Fruit fly (Drosophila melanogaster) whole organism, prepupa: ENCODE results near the gene scf.

ENCODE experiments used
- Blimp-1 ChIP-seq: fragments of 200-800 bp; sonication (Bioruptor generic); optimal IDR thresholded peaks from 3 replicates; lab custom pipeline; 2017; ENCODE audit warnings: missing biosample characterization, missing genetic modification characterization, mild to moderate bottlenecking, moderate library complexity, missing genetic modification reagents
- CG10631 ChIP-seq: fragments of 200-800 bp; sonication (Bioruptor generic); optimal IDR thresholded peaks from 2 replicates; lab custom pipeline; 2016; ENCODE audit warnings: missing biosample characterization, missing genetic modification characterization
- CG10669 ChIP-seq: fragments of 200-800 bp; sonication (Bioruptor generic); optimal IDR thresholded peaks from 3 replicates; lab custom pipeline; 2018; ENCODE audit warnings: missing biosample characterization, mild to moderate bottlenecking, missing genetic modification characterization, moderate library complexity
- CG11294 ChIP-seq: fragments of 200-800 bp; sonication (Bioruptor generic); IDR thresholded peaks from 2 replicates; pipeline ENCODE4 v1.3.6; 2022; ENCODE audit warnings: missing biosample characterization, missing genetic modification characterization
- CG11762 ChIP-seq: fragments of 200-800 bp; sonication (Bioruptor generic); optimal IDR thresholded peaks from 3 replicates; lab custom pipeline; 2016; ENCODE audit warnings: missing biosample characterization, missing genetic modification characterization; ENCODE audit not compliant: insufficient read depth
- CG11902 ChIP-seq: fragments of 200-800 bp; sonication (Bioruptor generic); optimal IDR thresholded peaks from 3 replicates; lab custom pipeline; 2016; ENCODE audit warnings: missing biosample characterization, missing genetic modification characterization
- CG15336 ChIP-seq: fragments of 200-800 bp; sonication (Bioruptor generic); IDR thresholded peaks from 2 replicates; pipeline ENCODE4 v1.3.6; 2022; ENCODE audit warnings: missing biosample characterization, missing genetic modification characterization
- CG1621 ChIP-seq: fragments of 200-800 bp; sonication (Bioruptor generic); optimal IDR thresholded peaks from 3 replicates; lab custom pipeline; 2018; ENCODE audit warnings: missing biosample characterization, mild to moderate bottlenecking, missing genetic modification characterization
- CG16779 ChIP-seq: fragments of 200-800 bp; sonication (Bioruptor generic); optimal IDR thresholded peaks from 3 replicates; lab custom pipeline; 2017; ENCODE audit warnings: missing biosample characterization, mild to moderate bottlenecking, missing genetic modification characterization
- CG31627 ChIP-seq: fragments of 200-800 bp; sonication (Bioruptor generic); optimal IDR thresholded peaks from 3 replicates; lab custom pipeline; 2016; ENCODE audit warnings: missing biosample characterization, missing genetic modification characterization
- CG32006 ChIP-seq: fragments of 200-800 bp; sonication (Bioruptor generic); optimal IDR thresholded peaks from 3 replicates; lab custom pipeline; 2017; ENCODE audit warnings: missing biosample characterization, mild to moderate bottlenecking, missing genetic modification characterization
- CG34406 ChIP-seq: fragments of 200-800 bp; sonication (Bioruptor generic); optimal IDR thresholded peaks from 3 replicates; lab custom pipeline; 2016; ENCODE audit warnings: missing biosample characterization, missing genetic modification characterization
- CG3919 ChIP-seq: fragments of 200-800 bp; sonication (Bioruptor generic); optimal IDR thresholded peaks from 3 replicates; lab custom pipeline; 2016; ENCODE audit warnings: missing biosample characterization, missing genetic modification characterization
- CG6276 ChIP-seq: fragments of 200-800 bp; sonication (Bioruptor generic); optimal IDR thresholded peaks from 2 replicates; lab custom pipeline; 2017; ENCODE audit warnings: missing biosample characterization, mild to moderate bottlenecking, missing genetic modification characterization
- CG6792 ChIP-seq: fragments of 200-800 bp; sonication (Bioruptor generic); optimal IDR thresholded peaks from 3 replicates; lab custom pipeline; 2016; ENCODE audit warnings: missing biosample characterization, missing genetic modification characterization
- CG6808 ChIP-seq: fragments of 200-800 bp; sonication (Bioruptor generic); optimal IDR thresholded peaks from 3 replicates; lab custom pipeline; 2017; ENCODE audit warnings: missing biosample characterization, missing genetic modification characterization, mild to moderate bottlenecking, moderate library complexity, missing genetic modification reagents
- CG6854 ChIP-seq: fragments of 200-800 bp; sonication (Bioruptor generic); optimal IDR thresholded peaks from 2 replicates; lab custom pipeline; 2017; ENCODE audit warnings: missing biosample characterization, mild to moderate bottlenecking, missing genetic modification characterization
- CG8119 ChIP-seq: fragments of 200-800 bp; sonication (Bioruptor generic); IDR thresholded peaks from 3 replicates; pipeline ENCODE4 v1.3.6; 2022; ENCODE audit warnings: missing biosample characterization, missing genetic modification characterization
- CG8319 ChIP-seq: fragments of 200-800 bp; sonication (Bioruptor generic); optimal IDR thresholded peaks from 3 replicates; lab custom pipeline; 2016; ENCODE audit warnings: missing biosample characterization, missing genetic modification characterization
- CG9139 ChIP-seq: fragments of 200-800 bp; sonication (Bioruptor generic); optimal IDR thresholded peaks from 3 replicates; lab custom pipeline; 2017; ENCODE audit warnings: missing biosample characterization, mild to moderate bottlenecking, missing genetic modification characterization
- Eip75B ChIP-seq: fragments of 200-800 bp; sonication (Bioruptor generic); optimal IDR thresholded peaks from 3 replicates; lab custom pipeline; 2016; ENCODE audit warnings: missing biosample characterization, missing genetic modification characterization
- Eip78C ChIP-seq: fragments of 200-800 bp; sonication (Bioruptor generic); peaks from one replicate; lab custom pipeline; 2016; ENCODE audit warnings: missing biosample characterization, missing genetic modification characterization
- Eip93F ChIP-seq: fragments of 200-800 bp; sonication (Bioruptor generic); optimal IDR thresholded peaks from 2 replicates; lab custom pipeline; 2016; ENCODE audit warnings: missing biosample characterization, mild to moderate bottlenecking, missing genetic modification characterization
- Ets21C ChIP-seq: fragments of 200-800 bp; sonication (Bioruptor generic); optimal IDR thresholded peaks from 3 replicates; lab custom pipeline; 2016; ENCODE audit warnings: missing biosample characterization, missing genetic modification characterization
- Ets96B ChIP-seq: fragments of 200-800 bp; optimal IDR thresholded peaks from 2 replicates; lab custom pipeline; 2019; ENCODE audit warnings: missing biosample characterization, mild to moderate bottlenecking, missing genetic modification characterization, moderate library complexity
- Gug ChIP-seq: fragments of 200-800 bp; sonication (Bioruptor generic); IDR thresholded peaks from 2 replicates; pipeline ENCODE4 v1.3.6; 2022; ENCODE audit warnings: missing biosample characterization, missing genetic modification characterization
- Hr38 ChIP-seq: sonication (Bioruptor generic); optimal IDR thresholded peaks from 2 replicates; lab custom pipeline; 2016; ENCODE audit warnings: missing biosample characterization, missing genetic modification characterization
- Hr39 ChIP-seq: fragments of 200-800 bp; sonication (Bioruptor generic); optimal IDR thresholded peaks from 2 replicates; lab custom pipeline; 2016; ENCODE audit warnings: missing biosample characterization, missing genetic modification characterization
- Hr4 ChIP-seq: fragments of 200-800 bp; sonication (Bioruptor generic); optimal IDR thresholded peaks from 3 replicates; lab custom pipeline; 2016; ENCODE audit warnings: missing biosample characterization, missing genetic modification characterization
- Lpt ChIP-seq: fragments of 200-800 bp; sonication (Bioruptor generic); optimal IDR thresholded peaks from 3 replicates; lab custom pipeline; 2016; ENCODE audit warnings: missing biosample characterization, missing genetic modification characterization
- Met ChIP-seq: fragments of 200-800 bp; sonication (Bioruptor generic); optimal IDR thresholded peaks from 3 replicates; lab custom pipeline; 2016; ENCODE audit warnings: missing biosample characterization, missing genetic modification characterization
- OdsH ChIP-seq: fragments of 200-800 bp; sonication (Bioruptor generic); optimal IDR thresholded peaks from 3 replicates; lab custom pipeline; 2016; ENCODE audit warnings: missing biosample characterization, missing genetic modification characterization
- Smox ChIP-seq: fragments of 200-800 bp; sonication (Bioruptor generic); optimal IDR thresholded peaks from 3 replicates; lab custom pipeline; 2016; ENCODE audit warnings: missing biosample characterization, missing genetic modification characterization
- Sox102F ChIP-seq: fragments of 200-800 bp; sonication (Bioruptor generic); optimal IDR thresholded peaks from 2 replicates; lab custom pipeline; 2016; ENCODE audit warnings: missing biosample characterization, mild to moderate bottlenecking, missing genetic modification characterization
- Sox14 ChIP-seq: fragments of 200-800 bp; sonication (Bioruptor generic); optimal IDR thresholded peaks from 3 replicates; lab custom pipeline; 2016; ENCODE audit warnings: missing biosample characterization, missing genetic modification characterization
- acj6 ChIP-seq: fragments of 200-800 bp; sonication (Bioruptor generic); optimal IDR thresholded peaks from 3 replicates; lab custom pipeline; 2016; ENCODE audit warnings: missing biosample characterization, missing genetic modification characterization
- cyc ChIP-seq: fragments of 200-800 bp; sonication (Bioruptor generic); optimal IDR thresholded peaks from 3 replicates; lab custom pipeline; 2016; ENCODE audit warnings: missing biosample characterization, missing genetic modification characterization
- dac ChIP-seq: fragments of 200-800 bp; sonication (Bioruptor generic); optimal IDR thresholded peaks from 2 replicates; lab custom pipeline; 2017; ENCODE audit warnings: missing biosample characterization, mild to moderate bottlenecking, missing genetic modification characterization
- dsx ChIP-seq: fragments of 200-800 bp; optimal IDR thresholded peaks from 3 replicates; lab custom pipeline; 2019; ENCODE audit warnings: missing biosample characterization, mild to moderate bottlenecking, missing genetic modification characterization, moderate library complexity; ENCODE audit not compliant: poor library complexity, severe bottlenecking
- eg ChIP-seq: fragments of 200-800 bp; sonication (Bioruptor generic); IDR thresholded peaks from 3 replicates; pipeline ENCODE4 v1.3.6; 2022; ENCODE audit warnings: missing biosample characterization, missing genetic modification characterization
- esn ChIP-seq: fragments of 200-800 bp; sonication (Bioruptor generic); optimal IDR thresholded peaks from 2 replicates; lab custom pipeline; 2016; ENCODE audit warnings: missing biosample characterization, mild to moderate bottlenecking, missing genetic modification characterization, moderate library complexity
- fd59A ChIP-seq: fragments of 200-800 bp; sonication (Bioruptor generic); optimal IDR thresholded peaks from 2 replicates; lab custom pipeline; 2017; ENCODE audit warnings: missing biosample characterization, mild to moderate bottlenecking, missing genetic modification characterization, missing genetic modification reagents
- fd85E ChIP-seq: fragments of 200-800 bp; sonication (Bioruptor generic); optimal IDR thresholded peaks from 3 replicates; lab custom pipeline; 2016; ENCODE audit warnings: missing biosample characterization, missing genetic modification characterization
- fkh ChIP-seq: fragments of 200-800 bp; sonication (Bioruptor generic); optimal IDR thresholded peaks from 3 replicates; lab custom pipeline; 2017; ENCODE audit warnings: missing biosample characterization, mild to moderate bottlenecking, missing genetic modification characterization, moderate library complexity
- pdm3 ChIP-seq: fragments of 200-800 bp; sonication (Bioruptor generic); optimal IDR thresholded peaks from 3 replicates; lab custom pipeline; 2016; ENCODE audit warnings: missing biosample characterization, missing genetic modification characterization
- salr ChIP-seq, 2 experiments: fragments of 200-800 bp; sonication (Bioruptor generic); optimal IDR thresholded peaks; 3 replicates each; lab custom pipeline; 2016 to 2018; ENCODE audit warnings: missing biosample characterization in 2 of 2, missing genetic modification characterization in 2 of 2, mild to moderate bottlenecking in 1 of 2
- spab ChIP-seq: fragments of 200-800 bp; sonication (Bioruptor generic); optimal IDR thresholded peaks from 2 replicates; lab custom pipeline; 2017; ENCODE audit warnings: missing biosample characterization, mild to moderate bottlenecking, missing genetic modification characterization, missing genetic modification reagents
- ss ChIP-seq, 2 experiments: fragments of 200-800 bp; sonication (Bioruptor generic); optimal IDR thresholded peaks; 2 replicates in 1 of 2; 3 replicates in 1 of 2; lab custom pipeline; 2017 to 2018; ENCODE audit warnings: mild to moderate bottlenecking in 2 of 2, missing biosample characterization in 2 of 2, missing genetic modification characterization in 2 of 2, moderate library complexity in 1 of 2
- svp ChIP-seq: fragments of 200-800 bp; sonication (Bioruptor generic); peaks from one replicate; lab custom pipeline; 2016; ENCODE audit warnings: missing biosample characterization, missing genetic modification characterization
- topi ChIP-seq: fragments of 200-800 bp; sonication (Bioruptor generic); optimal IDR thresholded peaks from 3 replicates; lab custom pipeline; 2016; ENCODE audit warnings: missing biosample characterization, missing genetic modification characterization
- vri ChIP-seq: fragments of 200-800 bp; sonication (Bioruptor generic); optimal IDR thresholded peaks from 3 replicates; lab custom pipeline; 2016; ENCODE audit warnings: missing biosample characterization, mild to moderate bottlenecking, missing genetic modification characterization

Gene scf

DNA sequence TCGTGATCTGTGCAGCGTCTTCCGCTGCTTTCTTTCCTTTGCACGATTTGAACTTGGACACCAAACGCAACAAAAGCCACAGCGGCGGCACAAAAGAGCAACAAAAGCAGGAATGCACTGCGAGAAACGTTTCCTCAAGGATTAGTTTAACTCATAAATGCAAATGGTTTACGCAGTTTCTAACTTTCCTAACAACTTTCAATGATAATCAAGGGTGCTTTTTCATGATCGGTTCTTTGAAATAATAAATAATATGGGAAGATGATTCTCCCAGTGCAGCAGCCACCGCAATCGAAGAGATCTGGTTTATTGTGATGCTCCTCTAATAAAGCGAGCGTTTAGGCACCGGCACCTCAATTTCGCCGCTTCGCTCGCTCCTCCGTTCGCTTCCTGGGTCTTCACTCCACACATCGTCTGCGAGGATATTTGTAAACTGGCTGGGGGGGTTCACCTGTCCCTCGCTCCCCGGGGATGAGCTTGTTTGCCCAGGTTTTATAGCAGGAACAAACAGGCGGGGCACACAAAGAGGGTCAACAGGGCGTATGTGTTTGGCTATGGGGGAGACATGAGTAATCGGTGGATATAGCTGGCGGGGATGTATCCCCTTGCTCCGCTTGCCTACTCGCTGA lies 20.7 kb downstream of the scf start:
- TF ChIP-seq CG32006 (GFP tag; lab: Kevin White, UChicago): peak; percentile 97
- TF ChIP-seq CG6792 (GFP tag; lab: Kevin White, UChicago): peak; percentile 95
- peak; percentile 12 for TF ChIP-seq Hr38 (GFP tag; lab: Kevin White, UChicago)
- peak; percentile 82 for TF ChIP-seq CG11294 (GFP tag; lab: Robert Waterston, UW)
- TF ChIP-seq svp (GFP tag; lab: Kevin White, UChicago): peak; percentile 99
- peak; percentile 95 for TF ChIP-seq CG10631 (GFP tag; lab: Kevin White, UChicago)
- peak; percentile 87 for TF ChIP-seq fd85E (GFP tag; lab: Kevin White, UChicago)
- no peak for TF ChIP-seq fkh (GFP tag; lab: Kevin White, UChicago)
- peak; percentile 96 for TF ChIP-seq Eip75B
- TF ChIP-seq Eip93F (GFP tag; lab: Kevin White, UChicago): peak; percentile 97
- peak; percentile 97 for TF ChIP-seq topi (GFP tag; lab: Kevin White, UChicago)
- TF ChIP-seq Eip78C (GFP tag; lab: Kevin White, UChicago): peak; percentile 97
- TF ChIP-seq CG3919: peak; percentile 97
- peak; percentile 83 for TF ChIP-seq spab (GFP tag; lab: Kevin White, UChicago)
- TF ChIP-seq Ets96B (tag; lab: Kevin White, UChicago): peak; percentile 91
- peak; percentile 90 for TF ChIP-seq CG8319 (GFP tag; lab: Kevin White, UChicago)
- peak; percentile 96 for TF ChIP-seq CG15336 (GFP tag; lab: Robert Waterston, UW)
- peak; percentile 98 for TF ChIP-seq CG6854 (GFP tag; lab: Kevin White, UChicago)
- peak; percentile 99 for TF ChIP-seq Met (GFP tag; lab: Kevin White, UChicago)
- peak; percentile 96 for TF ChIP-seq Hr4
- peak; percentile 83 for TF ChIP-seq CG6808
- TF ChIP-seq Ets21C: peak; percentile 95
- TF ChIP-seq ss (GFP tag; optimal IDR thresholded peaks at IDR 0.05; lab: Kevin White, UChicago): peak; percentile 67 to 70
- peak; percentile 96 for TF ChIP-seq CG8119 (GFP tag; lab: Robert Waterston, UW)
- peak; percentile 86 for TF ChIP-seq fd59A (GFP tag; lab: Kevin White, UChicago)
- peak; percentile 84 for TF ChIP-seq CG1621 (tag; lab: Kevin White, UChicago)
- peak; percentile 93 for TF ChIP-seq pdm3 (GFP tag; lab: Kevin White, UChicago)
- peak; percentile 90 for TF ChIP-seq dac (GFP tag; lab: Kevin White, UChicago)
- TF ChIP-seq CG34406 (GFP tag; lab: Kevin White, UChicago): peak; percentile 94
- TF ChIP-seq Sox14 (GFP tag; lab: Kevin White, UChicago): peak; percentile 98
- TF ChIP-seq vri (GFP tag; lab: Kevin White, UChicago): peak; percentile 98
- peak; percentile 67 for TF ChIP-seq CG9139 (GFP tag; lab: Kevin White, UChicago)
- peak; percentile 91 for TF ChIP-seq CG11762 (GFP tag; lab: Kevin White, UChicago)
- TF ChIP-seq Smox (GFP tag; lab: Kevin White, UChicago): peak; percentile 97
- peak; percentile 98 for TF ChIP-seq Hr39 (GFP tag; lab: Kevin White, UChicago)
- TF ChIP-seq cyc (GFP tag; lab: Kevin White, UChicago): peak; percentile 98
- TF ChIP-seq eg: peak; percentile 92
- TF ChIP-seq salr (GFP tag; optimal IDR thresholded peaks at IDR 0.05; lab: Kevin White, UChicago): peak; percentile 78 to 95
- TF ChIP-seq Blimp-1 (GFP tag; lab: Kevin White, UChicago): peak; percentile 89
- TF ChIP-seq Lpt (GFP tag; lab: Kevin White, UChicago): peak; percentile 94
- TF ChIP-seq acj6: peak; percentile 97
- TF ChIP-seq Gug (GFP tag; lab: Robert Waterston, UW): peak; percentile 91
- TF ChIP-seq CG31627 (GFP tag; lab: Kevin White, UChicago): peak; percentile 98
- TF ChIP-seq OdsH (GFP tag; lab: Kevin White, UChicago): peak; percentile 96
- TF ChIP-seq CG10669 (GFP tag; lab: Kevin White, UChicago): peak; percentile 83
- TF ChIP-seq CG6276 (GFP tag; lab: Kevin White, UChicago): peak; percentile 91
- TF ChIP-seq CG16779 (tag; lab: Kevin White, UChicago): peak; percentile 76
- peak; percentile 99 for TF ChIP-seq esn (GFP tag; lab: Kevin White, UChicago)
- peak; percentile 98 for TF ChIP-seq Sox102F (GFP tag; lab: Kevin White, UChicago)
- peak; percentile 64 for TF ChIP-seq dsx (GFP tag; lab: Kevin White, UChicago)
- TF ChIP-seq CG11902 (GFP tag; lab: Kevin White, UChicago): peak; percentile 91
